Worm (Caenorhabditis elegans) whole organism, L1 larva: Measurements from ENCODE around the gene F44E2.7.

ENCODE experiments used
- C04F5.9 ChIP-seq: sonication (generic microtip); optimal IDR thresholded peaks from 2 replicates; lab custom pipeline; 2016; ENCODE audit warnings: missing genetic modification characterization, missing compliant biosample characterization
- F16B12.6 ChIP-seq: fragments of 150-350 bp; optimal IDR thresholded peaks from 2 replicates; lab custom pipeline; 2014; ENCODE audit warnings: missing biosample characterization, missing genetic modification characterization
- alr-1 ChIP-seq: fragments of 200-800 bp; sonication (Bioruptor generic); optimal IDR thresholded peaks from 2 replicates; lab custom pipeline; 2018; ENCODE audit warnings: borderline replicate concordance, mild to moderate bottlenecking, missing genetic modification characterization, missing compliant biosample characterization
- ama-1 ChIP-seq: fragments of 150-350 bp; optimal IDR thresholded peaks from 2 replicates; lab custom pipeline; 2014
- ceh-8 ChIP-seq: fragments of 200-800 bp; sonication (Bioruptor generic); optimal IDR thresholded peaks from 2 replicates; lab custom pipeline; 2018; ENCODE audit warnings: mild to moderate bottlenecking, missing genetic modification characterization, moderate library complexity, missing compliant biosample characterization
- ceh-88 ChIP-seq: fragments of 200-800 bp; sonication (Bioruptor generic); IDR thresholded peaks from 2 replicates; pipeline ENCODE4 v1.3.6; 2022; ENCODE audit warnings: missing genetic modification characterization, missing compliant biosample characterization
- dpl-1 ChIP-seq, 3 experiments: fragments of 150-350 bp in 2 of 3; sonication (generic microtip) in 1 of 3; optimal IDR thresholded peaks; 2 replicates each; lab custom pipeline; 2014 to 2017; ENCODE audit warnings: missing biosample characterization in 3 of 3, missing genetic modification characterization in 3 of 3, missing genetic modification reagents in 3 of 3
- dsc-1 ChIP-seq: sonication (generic microtip); optimal IDR thresholded peaks from 2 replicates; lab custom pipeline; 2016; ENCODE audit warnings: mild to moderate bottlenecking, missing genetic modification characterization, missing compliant biosample characterization
- efl-1 ChIP-seq, 4 experiments: fragments of 150-350 bp; optimal IDR thresholded peaks in 3 of 4; peaks in 1 of 4; 1 replicate in 1 of 4; 2 replicates in 3 of 4; lab custom pipeline; 2014; ENCODE audit warnings: missing biosample characterization in 2 of 4, missing genetic modification characterization in 2 of 4, missing genetic modification reagents in 2 of 4
- egl-13 ChIP-seq: sonication (generic microtip); optimal IDR thresholded peaks from 2 replicates; lab custom pipeline; 2016; ENCODE audit warnings: missing genotype, missing genetic modification reagents, missing genetic modification characterization, missing compliant biosample characterization
- elt-2 ChIP-seq: sonication (generic microtip); optimal IDR thresholded peaks from 2 replicates; lab custom pipeline; 2016; ENCODE audit warnings: missing genetic modification characterization, mild to moderate bottlenecking, inconsistent platforms, missing compliant biosample characterization, missing genetic modification reagents
- elt-3 ChIP-seq, 6 experiments: fragments of 150-350 bp in 1 of 6; sonication (generic microtip); optimal IDR thresholded peaks; 2 replicates each; lab custom pipeline; 2017 to 2018; ENCODE audit warnings: missing biosample characterization in 6 of 6, missing genetic modification characterization in 6 of 6, inconsistent platforms in 1 of 6
- fkh-8 ChIP-seq: sonication (generic microtip); optimal IDR thresholded peaks from 2 replicates; lab custom pipeline; 2016; ENCODE audit warnings: mild to moderate bottlenecking, missing genetic modification characterization, missing compliant biosample characterization
- fos-1 ChIP-seq: fragments of 150-350 bp; optimal IDR thresholded peaks from 2 replicates; lab custom pipeline; 2014; ENCODE audit warnings: missing biosample characterization, missing genetic modification characterization
- grh-1 ChIP-seq: fragments of 200-800 bp; sonication (Bioruptor generic); IDR thresholded peaks from 2 replicates; pipeline ENCODE4 v1.3.6; 2022; ENCODE audit warnings: missing genetic modification reagents, missing genetic modification characterization, missing compliant biosample characterization
- hlh-17 ChIP-seq: fragments of 200-800 bp; sonication (Bioruptor generic); optimal IDR thresholded peaks from 2 replicates; lab custom pipeline; 2018; ENCODE audit warnings: missing genetic modification characterization, mild to moderate bottlenecking, missing compliant biosample characterization, moderate library complexity, borderline replicate concordance
- hpl-2 ChIP-seq: fragments of 150-350 bp; optimal IDR thresholded peaks from 2 replicates; lab custom pipeline; 2014; ENCODE audit warnings: missing biosample characterization, missing genetic modification reagents, missing genetic modification characterization
- irx-1 ChIP-seq: sonication (generic microtip); optimal IDR thresholded peaks from 2 replicates; lab custom pipeline; 2016; ENCODE audit warnings: missing genetic modification characterization, missing compliant biosample characterization
- isw-1 ChIP-seq: fragments of 200-800 bp; sonication (Bioruptor generic); IDR thresholded peaks from 2 replicates; pipeline ENCODE4 v1.3.6; 2022; ENCODE audit warnings: missing genetic modification characterization, missing compliant biosample characterization
- jun-1 ChIP-seq: fragments of 150-350 bp; optimal IDR thresholded peaks from 2 replicates; lab custom pipeline; 2014; ENCODE audit warnings: missing biosample characterization, missing genetic modification reagents, missing genetic modification characterization
- lin-15B ChIP-seq: fragments of 150-350 bp; sonication (generic microtip); optimal IDR thresholded peaks from 3 replicates; lab custom pipeline; 2014; ENCODE audit warnings: missing biosample characterization, missing genetic modification characterization
- lin-35 ChIP-seq, 2 experiments: fragments of 150-350 bp; optimal IDR thresholded peaks; 2 replicates each; lab custom pipeline; 2014; ENCODE audit warnings: missing biosample characterization in 2 of 2, missing genetic modification characterization in 2 of 2, missing genetic modification reagents in 2 of 2
- lin-39 ChIP-seq: fragments of 150-350 bp; optimal IDR thresholded peaks from 2 replicates; lab custom pipeline; 2014; ENCODE audit warnings: missing biosample characterization, missing genetic modification reagents, missing genetic modification characterization
- lir-3 ChIP-seq: sonication (generic microtip); optimal IDR thresholded peaks from 2 replicates; lab custom pipeline; 2016; ENCODE audit warnings: mild to moderate bottlenecking, missing genetic modification characterization, moderate library complexity, missing compliant biosample characterization; ENCODE audit not compliant: poor library complexity
- nhr-19 ChIP-seq: fragments of 200-800 bp; sonication (Bioruptor generic); conservative IDR thresholded peaks from 2 replicates; pipeline ENCODE4 v1.3.6; 2022; ENCODE audit warnings: missing genetic modification characterization, missing compliant biosample characterization
- nhr-20 ChIP-seq: sonication (generic microtip); optimal IDR thresholded peaks from 2 replicates; lab custom pipeline; 2016; ENCODE audit warnings: mild to moderate bottlenecking, missing genetic modification characterization, missing compliant biosample characterization
- nhr-47 ChIP-seq: sonication (generic microtip); optimal IDR thresholded peaks from 2 replicates; lab custom pipeline; 2016; ENCODE audit warnings: mild to moderate bottlenecking, missing genetic modification characterization, moderate library complexity, missing compliant biosample characterization
- nhr-71 ChIP-seq: sonication (generic microtip); optimal IDR thresholded peaks from 2 replicates; lab custom pipeline; 2016; ENCODE audit warnings: mild to moderate bottlenecking, missing genetic modification characterization, moderate library complexity, missing compliant biosample characterization
- nhr-84 ChIP-seq: sonication (generic microtip); optimal IDR thresholded peaks from 2 replicates; lab custom pipeline; 2017; ENCODE audit warnings: missing biosample characterization, missing genetic modification characterization
- nhr-85 ChIP-seq: sonication (generic microtip); peaks from one replicate; lab custom pipeline; 2016; ENCODE audit warnings: missing genetic modification characterization, inconsistent platforms, missing compliant biosample characterization
- nhr-90 ChIP-seq: sonication (generic microtip); optimal IDR thresholded peaks from 2 replicates; lab custom pipeline; 2016; ENCODE audit warnings: mild to moderate bottlenecking, missing genetic modification characterization, missing compliant biosample characterization; ENCODE audit not compliant: poor library complexity
- pag-3 ChIP-seq: sonication (generic microtip); optimal IDR thresholded peaks from 2 replicates; lab custom pipeline; 2017; ENCODE audit warnings: missing genetic modification characterization, mild to moderate bottlenecking, missing compliant biosample characterization, antibody characterized with exemption, borderline replicate concordance; ENCODE audit not compliant: insufficient read depth
- pax-3 ChIP-seq: fragments of 200-800 bp; sonication (Bioruptor generic); optimal IDR thresholded peaks from 2 replicates; lab custom pipeline; 2018; ENCODE audit warnings: mild to moderate bottlenecking, missing genetic modification characterization, moderate library complexity, missing compliant biosample characterization
- skn-1 ChIP-seq: fragments of 150-350 bp; optimal IDR thresholded peaks from 2 replicates; lab custom pipeline; 2014; ENCODE audit warnings: missing biosample characterization, missing genetic modification characterization
- snu-23 ChIP-seq: sonication (generic microtip); optimal IDR thresholded peaks from 2 replicates; lab custom pipeline; 2016; ENCODE audit warnings: missing genetic modification characterization, missing compliant biosample characterization
- tbx-2 ChIP-seq: sonication (generic microtip); optimal IDR thresholded peaks from 2 replicates; lab custom pipeline; 2016; ENCODE audit warnings: missing genetic modification characterization, missing compliant biosample characterization
- tlp-1 ChIP-seq: fragments of 150-350 bp; optimal IDR thresholded peaks from 2 replicates; lab custom pipeline; 2014; ENCODE audit warnings: missing biosample characterization, missing genetic modification characterization
- unc-86 ChIP-seq: sonication (generic microtip); optimal IDR thresholded peaks from 2 replicates; lab custom pipeline; 2016; ENCODE audit warnings: missing genetic modification characterization, missing compliant biosample characterization
- unc-98 ChIP-seq: fragments of 200-800 bp; sonication (Bioruptor generic); IDR thresholded peaks from 2 replicates; pipeline ENCODE4 v1.3.6; 2022; ENCODE audit warnings: missing genetic modification characterization, missing compliant biosample characterization
- ztf-11 ChIP-seq, 2 experiments: sonication (generic microtip); optimal IDR thresholded peaks; 2 replicates each; lab custom pipeline; 2016 to 2017; ENCODE audit warnings: missing genetic modification characterization in 2 of 2, missing biosample characterization in 1 of 2, missing compliant biosample characterization in 1 of 2
- ztf-4 ChIP-seq: fragments of 150-350 bp; optimal IDR thresholded peaks from 2 replicates; lab custom pipeline; 2014; ENCODE audit warnings: missing biosample characterization, missing genetic modification characterization

F44E2.7 gene

DNA sequence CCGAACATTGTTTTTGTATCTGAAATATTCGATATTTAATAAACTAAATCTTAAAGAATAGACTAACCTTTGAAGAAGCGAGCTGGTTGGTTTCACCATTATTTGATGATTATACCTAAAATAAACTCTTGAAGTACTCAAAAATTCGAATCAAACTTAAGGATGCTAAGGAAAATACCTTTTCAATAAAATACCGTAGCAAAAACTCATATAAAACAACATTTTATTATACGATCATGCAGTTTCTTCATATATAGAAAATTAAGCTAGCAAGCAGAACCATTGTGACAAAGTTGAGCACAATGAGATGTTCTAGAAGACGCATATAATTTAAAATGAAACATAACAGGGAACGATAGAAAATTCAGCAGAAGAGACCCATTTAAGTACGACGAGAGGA is at the start of gene F44E2.7:
TSS of gene F44E2.7 (minus strand) at position 101 of the 400 bp plus-strand sequence.
- no peak for TF ChIP-seq tlp-1 (tag; lab: Kevin White, UChicago)
- TF ChIP-seq F16B12.6 = no peak
- TF ChIP-seq grh-1 (GFP tag; lab: Robert Waterston, UW) = no peak
- TF ChIP-seq egl-13 (tag; lab: Kevin White, UChicago) = no peak
- TF ChIP-seq unc-98 = no peak
- no peak for TF ChIP-seq lin-15B (tag; lab: Kevin White, UChicago)

DNA sequence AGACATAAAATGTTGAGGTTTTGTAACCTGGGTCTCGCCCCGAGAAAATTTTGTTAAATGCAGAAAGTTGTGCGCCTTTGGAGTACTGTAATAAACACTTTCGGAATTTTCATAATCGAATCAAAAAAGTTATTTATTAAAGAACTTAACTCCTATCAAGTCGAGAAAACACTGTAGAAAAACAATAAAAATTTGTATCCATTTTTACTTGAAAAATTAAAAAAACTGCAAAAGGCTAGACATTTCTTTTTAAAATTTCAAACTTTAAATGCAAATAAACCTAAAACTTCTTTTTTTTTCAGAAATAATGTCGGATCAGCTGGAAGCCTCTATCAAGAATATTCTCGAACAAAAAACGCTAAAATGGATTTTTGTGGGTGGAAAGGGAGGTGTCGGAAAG is 46.5 kb upstream of the F44E2.7 start, which contains the start of gene asna-1:
TSS of gene asna-1 (plus strand) at position 301 of the 400 bp plus-strand sequence.
- TF ChIP-seq grh-1 (GFP tag; lab: Robert Waterston, UW) (no peak), skn-1 (tag; lab: Kevin White, UChicago) (no peak), ztf-11 (tag; optimal IDR thresholded peaks at IDR 0.05; lab: Kevin White, UChicago) (no peak), snu-23 (GFP tag; lab: Kevin White, UChicago) (no peak), fos-1 (tag; lab: Kevin White, UChicago) (no peak), ceh-88 (GFP tag; lab: Robert Waterston, UW) (no peak), lin-35 (GFP tag; optimal IDR thresholded peaks at IDR 0.05; lab: Kevin White, UChicago) (no peak), alr-1 (tag; lab: Kevin White, UChicago) (no peak)
- TF ChIP-seq, all 84 proteins: peak for 0

DNA sequence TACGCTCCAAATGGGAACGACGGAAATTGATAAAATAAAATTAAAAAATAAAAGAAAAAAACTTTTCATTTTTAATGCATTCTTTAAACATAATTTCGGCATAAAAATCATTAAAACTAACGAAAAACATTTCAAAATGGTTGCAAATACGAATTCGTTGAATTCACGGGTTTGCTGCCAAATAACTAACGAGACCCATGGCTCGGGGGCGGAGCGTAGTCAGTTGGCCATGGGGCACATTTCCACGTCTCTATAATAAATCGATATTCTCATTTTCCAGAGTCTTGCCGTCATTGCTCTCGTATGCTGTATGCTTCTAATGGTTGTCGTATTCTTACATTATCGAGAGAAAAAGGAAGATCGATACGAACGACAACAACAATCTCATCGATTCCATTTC is 45.2 kb upstream of the F44E2.7 start, which contains the start of gene ZK637.4:
TSS of gene ZK637.4 (plus strand) at position 301 of the 400 bp plus-strand sequence.
- no peak for TF ChIP-seq isw-1 (GFP tag; lab: Robert Waterston, UW)

DNA sequence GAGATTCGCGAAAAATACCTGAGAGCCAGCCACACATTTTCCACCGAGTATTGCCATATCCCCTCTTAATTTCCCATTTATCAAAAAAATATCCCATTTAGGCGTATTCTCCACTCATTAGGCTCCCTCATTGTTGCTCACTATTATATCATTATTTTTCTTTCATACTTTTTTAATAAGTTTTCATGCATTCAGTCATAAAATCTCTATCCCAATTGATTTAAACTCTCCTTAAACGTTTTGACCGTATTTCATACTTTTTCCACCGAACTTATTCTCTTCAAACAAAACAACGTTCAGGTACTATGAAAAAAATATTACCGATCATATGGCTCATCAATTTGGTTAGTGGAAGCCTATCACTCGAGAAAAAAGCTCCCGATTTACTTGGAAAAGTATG is 41.7 kb upstream of the F44E2.7 start, which contains the start of gene lnkn-1:
TSS of gene lnkn-1 (plus strand) at position 301 of the 400 bp plus-strand sequence.
- TF ChIP-seq unc-98 (no peak), nhr-85 (tag; lab: Kevin White, UChicago) (peak; percentile 18)

DNA sequence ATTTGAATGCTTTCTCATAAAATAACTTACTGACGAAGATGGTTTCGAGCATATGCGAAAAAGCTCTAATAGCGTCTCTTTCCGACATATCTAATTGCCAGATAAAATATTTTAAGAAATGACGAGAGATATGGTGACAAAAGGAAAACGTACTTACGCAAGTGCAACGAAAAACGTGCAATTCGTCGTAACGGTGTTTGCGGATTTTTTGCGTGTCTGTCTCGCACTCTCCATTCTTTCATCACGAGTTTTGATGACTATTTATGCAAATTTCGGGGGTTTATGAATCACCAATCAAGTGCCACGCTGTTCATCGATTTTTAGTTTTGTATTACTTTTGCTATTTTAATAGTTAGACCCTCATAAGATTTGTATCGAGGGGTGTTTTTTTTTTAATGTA is 40.7 kb upstream of the F44E2.7 start, which contains the start of gene ZK637.14:
TSS of gene ZK637.14 (minus strand) at position 201 of the 400 bp plus-strand sequence.
- TF ChIP-seq unc-86 (tag; lab: Kevin White, UChicago) = peak; percentile 32
- TF ChIP-seq unc-98 = no peak
- TF ChIP-seq irx-1 (tag; lab: Kevin White, UChicago) = peak; percentile 1
- TF ChIP-seq hpl-2 (GFP tag; lab: Kevin White, UChicago) = no peak
- TF ChIP-seq lin-39 (tag; lab: Kevin White, UChicago) = no peak
- TF ChIP-seq pag-3 = no peak
- peak; percentile 56 for TF ChIP-seq nhr-47 (tag; lab: Kevin White, UChicago)
- TF ChIP-seq ama-1 (lab: Kevin White, UChicago) = no peak
- no peak for TF ChIP-seq hlh-17 (GFP tag; lab: Kevin White, UChicago)
- peak; percentile 20 for TF ChIP-seq tbx-2 (tag; lab: Kevin White, UChicago)
- TF ChIP-seq snu-23 (GFP tag; lab: Kevin White, UChicago) = peak; percentile 76
- peak; percentile 55 for TF ChIP-seq nhr-20 (tag; lab: Kevin White, UChicago)
- TF ChIP-seq pax-3 (tag; lab: Kevin White, UChicago) = peak; percentile 4
- peak; percentile 38 for TF ChIP-seq dsc-1 (tag; lab: Kevin White, UChicago)
- TF ChIP-seq fos-1 (tag; lab: Kevin White, UChicago) = peak; percentile 25
- TF ChIP-seq fkh-8 = peak; percentile 60
- peak; percentile 62 to 63 for TF ChIP-seq efl-1 (optimal IDR thresholded peaks at IDR 0.05; lab: Kevin White, UChicago)
- peak; percentile 66 to 96 for TF ChIP-seq efl-1 (GFP tag; optimal IDR thresholded peaks at IDR 0.05 in 1 of 2; lab: Kevin White, UChicago)
- peak; percentile 60 to 69 (median 60) for TF ChIP-seq dpl-1 (GFP tag; optimal IDR thresholded peaks at IDR 0.05; lab: Kevin White, UChicago)
- peak; percentile 89 for TF ChIP-seq skn-1 (tag; lab: Kevin White, UChicago)
- peak; percentile 51 for TF ChIP-seq nhr-19 (GFP tag; lab: Robert Waterston, UW)
- TF ChIP-seq nhr-90 (tag; lab: Kevin White, UChicago) = peak; percentile 1
- TF ChIP-seq isw-1 (GFP tag; lab: Robert Waterston, UW) = peak; percentile 26
- no peak for TF ChIP-seq elt-2 (tag; lab: Kevin White, UChicago)
- no peak for TF ChIP-seq nhr-84
- peak; percentile 61 to 74 for TF ChIP-seq lin-35 (GFP tag; optimal IDR thresholded peaks at IDR 0.05; lab: Kevin White, UChicago)
- TF ChIP-seq ceh-8 = peak; percentile 3
- TF ChIP-seq lir-3 (tag; lab: Kevin White, UChicago) = peak; percentile 39
- peak in 1 of 6 experiments; percentile 6 for TF ChIP-seq elt-3 (tag; optimal IDR thresholded peaks at IDR 0.05; lab: Kevin White, UChicago)
- TF ChIP-seq ceh-88 (GFP tag; lab: Robert Waterston, UW) = no peak
- TF ChIP-seq nhr-71 = peak; percentile 67
- TF ChIP-seq ztf-4 (tag; lab: Kevin White, UChicago) = no peak
- peak; percentile 48 for TF ChIP-seq jun-1 (tag; lab: Kevin White, UChicago)
- TF ChIP-seq C04F5.9 = peak; percentile 41
- peak; percentile 91 for TF ChIP-seq F16B12.6
